Worm (Caenorhabditis elegans) whole organism, young adult: ENCODE measurements around the gene F54D1.6.

Experiments
- F39B2.1 ChIP-seq: fragments of 200-800 bp; sonication (Bioruptor generic); IDR thresholded peaks from 2 replicates; pipeline ENCODE4 v1.3.6; 2022; ENCODE audit warnings: missing genetic modification reagents, missing genetic modification characterization, missing compliant biosample characterization
- efl-1 ChIP-seq: fragments of 150-350 bp; optimal IDR thresholded peaks from 2 replicates; lab custom pipeline; 2014; ENCODE audit warnings: missing biosample characterization, missing genetic modification reagents, missing genetic modification characterization

DNA sequence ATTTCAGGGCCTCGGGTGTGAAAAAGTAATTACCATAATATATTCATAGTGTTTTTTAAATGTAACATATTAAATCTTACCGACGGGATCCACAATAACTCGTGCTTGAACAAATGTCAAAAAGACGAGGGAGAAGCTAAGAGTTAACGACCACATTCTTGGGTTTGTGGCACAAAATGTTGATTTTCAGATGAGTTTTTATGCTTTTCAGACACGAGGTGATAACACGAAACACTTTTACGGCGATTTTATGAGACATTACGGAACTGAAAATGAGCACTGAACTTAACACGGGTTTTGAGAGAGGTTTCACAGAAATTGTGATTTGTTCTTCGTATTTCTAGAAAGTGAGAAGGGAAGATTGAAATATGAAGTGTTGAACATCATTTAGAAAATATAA lies 18.9 kb downstream of the F54D1.6 start, which contains the start of gene B0035.13:
- TF ChIP-seq F39B2.1 (no peak), efl-1 (GFP tag; lab: Kevin White, UChicago) (no peak)
